Worm (Caenorhabditis elegans): ENCODE data around the gene C28H8.3.

C28H8.3 gene

DNA sequence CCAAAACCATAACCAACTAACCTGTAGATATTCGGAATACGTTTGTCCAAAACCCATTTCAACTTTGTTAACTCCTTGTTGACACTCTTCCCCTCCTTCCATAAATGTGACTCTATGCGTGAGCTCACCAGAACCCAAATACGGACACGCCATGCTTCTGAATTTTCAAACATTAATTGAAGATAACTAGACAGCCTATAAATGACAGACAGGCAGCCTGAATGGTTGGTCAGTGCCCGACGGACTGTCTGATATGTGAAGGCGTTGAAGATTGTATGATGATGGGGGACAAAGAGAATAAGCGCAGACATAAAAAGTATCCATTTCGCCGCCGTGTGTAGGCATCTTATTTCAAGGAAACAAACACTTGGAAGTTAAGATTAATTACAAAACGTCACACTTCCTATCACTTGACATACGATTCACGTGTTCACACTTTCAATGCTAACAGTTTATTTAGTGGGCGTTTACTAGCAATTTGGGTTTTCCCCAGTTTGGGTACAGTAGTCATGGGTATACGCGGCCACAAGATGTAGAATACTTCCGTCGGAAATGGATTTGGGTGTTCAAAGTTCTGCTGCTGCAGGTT is 11.4 kb downstream of the C28H8.3 start, which contains the start of the genes tdo-2 and C28H8.2 (continued):
- TF ChIP-seq mdl-1 (tag; optimal IDR thresholded peaks at IDR 0.05): peak; percentile 38 to 85
- peak; percentile 70 for TF ChIP-seq nhr-25 (tag; optimal IDR thresholded peaks at IDR 0.05; ENCODE audit: borderline replicate concordance, insufficient read depth)
- peak; percentile 29 for TF ChIP-seq mep-1 (tag; optimal IDR thresholded peaks at IDR 0.05)
- peak; percentile 61 for TF ChIP-seq dmd-6 (GFP tag; IDR thresholded peaks at IDR 0.05)
- TF ChIP-seq vab-7 (GFP tag; IDR thresholded peaks at IDR 0.05): no peak
- TF ChIP-seq fos-1 (tag; optimal IDR thresholded peaks at IDR 0.05): no peak
- TF ChIP-seq lsy-2 (tag; optimal IDR thresholded peaks at IDR 0.05): peak in 1 of 2 experiments; percentile 67
- peak; percentile 84 for TF ChIP-seq cey-2 (tag; optimal IDR thresholded peaks at IDR 0.05; ENCODE audit: borderline replicate concordance, insufficient read depth)
- no peak for TF ChIP-seq ces-1 (GFP tag; optimal IDR thresholded peaks at IDR 0.05)
- no peak for TF ChIP-seq Y5F2A.4 (GFP tag; optimal IDR thresholded peaks at IDR 0.05)
- peak in 1 of 2 experiments; percentile 99 for TF ChIP-seq unc-62 (GFP tag; optimal IDR thresholded peaks at IDR 0.05 in 1 of 2)
- no peak for TF ChIP-seq unc-62 (tag; optimal IDR thresholded peaks at IDR 0.05)
- TF ChIP-seq madf-5 (GFP tag; IDR thresholded peaks at IDR 0.05): no peak
- peak; percentile 55; the same call in 1 of the 2 replicates for TF ChIP-seq tra-1 (GFP tag; IDR thresholded peaks at IDR 0.05)
- TF ChIP-seq lin-1 (GFP tag; IDR thresholded peaks at IDR 0.05): peak; percentile 76; the same call in 1 of the 2 replicates
- TF ChIP-seq set-16 (GFP tag; IDR thresholded peaks at IDR 0.05): no peak
- no peak for TF ChIP-seq madf-9 (GFP tag; conservative IDR thresholded peaks at IDR 0.05)
- peak; percentile 9; the same call in 1 of the 2 replicates for TF ChIP-seq T26A8.4 (GFP tag; IDR thresholded peaks at IDR 0.05)
- no peak for TF ChIP-seq ceh-44 (GFP tag; IDR thresholded peaks at IDR 0.05)
- peak; percentile 0 for TF ChIP-seq nhr-10 (tag; optimal IDR thresholded peaks at IDR 0.05)
- TF ChIP-seq nhr-41 (GFP tag; IDR thresholded peaks at IDR 0.05): no peak
- no peak for TF ChIP-seq daf-8 (GFP tag; IDR thresholded peaks at IDR 0.05)
- TF ChIP-seq ama-1 (optimal IDR thresholded peaks at IDR 0.05): peak; percentile 56
- peak; percentile 81 for TF ChIP-seq ceh-20 (GFP tag; IDR thresholded peaks at IDR 0.05)
- peak; percentile 88 for TF ChIP-seq hlh-11 (tag; optimal IDR thresholded peaks at IDR 0.05)
- TF ChIP-seq pqm-1 (tag; optimal IDR thresholded peaks at IDR 0.05): no peak
- TF ChIP-seq hmg-1.1 (GFP tag; IDR thresholded peaks at IDR 0.05): no peak
- peak; percentile 86 for TF ChIP-seq mxl-3 (GFP tag; optimal IDR thresholded peaks at IDR 0.05)
- no peak for TF ChIP-seq daf-12 (tag; optimal IDR thresholded peaks at IDR 0.05)
- no peak for TF ChIP-seq dmd-8 (GFP tag; IDR thresholded peaks at IDR 0.05)
- TF ChIP-seq mdt-29 (GFP tag; IDR thresholded peaks at IDR 0.05): no peak

DNA sequence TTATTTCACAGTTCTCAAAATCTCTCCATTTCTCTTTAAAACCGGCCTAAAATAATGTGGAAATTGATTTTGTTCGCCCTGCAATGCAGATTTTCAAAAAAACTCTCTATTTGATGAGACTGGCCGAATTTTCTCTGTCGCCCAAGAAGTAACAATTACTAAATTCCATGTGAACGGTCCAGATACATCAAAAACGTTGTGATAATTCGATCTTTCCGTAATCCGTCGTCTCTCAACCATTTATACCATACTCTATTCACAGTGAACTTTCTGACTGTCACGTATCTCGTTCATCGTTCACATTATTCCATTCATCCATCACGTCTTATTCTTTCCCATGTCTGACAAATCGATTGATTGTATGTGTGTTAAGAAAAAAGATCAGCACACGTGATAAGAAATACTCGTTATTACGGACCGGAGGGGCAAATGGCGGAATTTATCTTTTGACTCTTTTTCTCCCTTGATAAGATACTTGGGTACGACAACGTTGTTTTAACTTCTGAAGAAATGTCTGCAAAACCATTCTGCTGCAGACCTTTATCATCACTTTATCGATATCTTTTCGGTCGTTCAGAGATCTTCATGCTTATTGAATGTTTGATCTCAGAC is 12.7 kb downstream of the C28H8.3 start:
- TF ChIP-seq nhr-48 (tag; optimal IDR thresholded peaks at IDR 0.05) (peak; percentile 90), lin-39 (tag; optimal IDR thresholded peaks at IDR 0.05) (no peak), set-16 (GFP tag; IDR thresholded peaks at IDR 0.05) (no peak), nhr-41 (GFP tag; IDR thresholded peaks at IDR 0.05) (no peak), nhr-76 (tag; optimal IDR thresholded peaks at IDR 0.05) (no peak), unc-62 (GFP tag; optimal IDR thresholded peaks at IDR 0.05 in 1 of 2) (peak in 1 of 2 experiments; percentile 88), unc-62 (tag; optimal IDR thresholded peaks at IDR 0.05) (no peak), lin-15B (tag; optimal IDR thresholded peaks at IDR 0.05) (no peak), ceh-32 (tag; optimal IDR thresholded peaks at IDR 0.05; ENCODE audit: poor library complexity) (no peak), nhr-25 (tag; optimal IDR thresholded peaks at IDR 0.05; ENCODE audit: borderline replicate concordance, insufficient read depth) (peak; percentile 3), T26A8.4 (GFP tag; IDR thresholded peaks at IDR 0.05) (no peak), dmd-9 (GFP tag; IDR thresholded peaks at IDR 0.05) (no peak), lim-7 (GFP tag; IDR thresholded peaks at IDR 0.05) (no peak), aha-1 (tag) (peak; percentile 88), unc-130 (GFP tag; optimal IDR thresholded peaks at IDR 0.05) (no peak), Y5F2A.4 (GFP tag; optimal IDR thresholded peaks at IDR 0.05) (no peak), mep-1 (tag; optimal IDR thresholded peaks at IDR 0.05) (peak; percentile 12), ceh-28 (tag; optimal IDR thresholded peaks at IDR 0.05) (peak; percentile 15), ztf-7 (tag; optimal IDR thresholded peaks at IDR 0.05) (no peak), nhr-10 (tag; optimal IDR thresholded peaks at IDR 0.05) (no peak), snpc-4 (tag; optimal IDR thresholded peaks at IDR 0.05) (no peak), zag-1 (tag; optimal IDR thresholded peaks at IDR 0.05) (no peak), madf-5 (GFP tag; IDR thresholded peaks at IDR 0.05) (no peak), gei-8 (GFP tag; optimal IDR thresholded peaks at IDR 0.05) (no peak), ceh-82 (tag; optimal IDR thresholded peaks at IDR 0.05) (no peak), F10B5.3 (tag; optimal IDR thresholded peaks at IDR 0.05) (no peak), F26F4.8 (GFP tag; conservative IDR thresholded peaks at IDR 0.05) (no peak), dpl-1 (GFP tag; optimal IDR thresholded peaks at IDR 0.05) (no peak), pqm-1 (tag; optimal IDR thresholded peaks at IDR 0.05) (no peak)

Data from whole organism, L4 larva.